Worm (Caenorhabditis elegans) whole organism, L1 larva: ENCODE data around the gene otub-1.
"Not testable (repeated sequence)": the region's sequence is repeated elsewhere in the genome, so short reads cannot be mapped to it uniquely, and the experiment has no call there.

Source experiments
- ama-1 ChIP-seq: fragments of 150-350 bp; optimal IDR thresholded peaks from 2 replicates; lab custom pipeline; 2014
- ceh-63 ChIP-seq: fragments of 200-800 bp; sonication (Bioruptor generic); optimal IDR thresholded peaks from 2 replicates; lab custom pipeline; 2018; ENCODE audit warnings: mild to moderate bottlenecking, missing genetic modification characterization, missing compliant biosample characterization
- lin-35 ChIP-seq, 2 experiments: fragments of 150-350 bp; optimal IDR thresholded peaks; 2 replicates each; lab custom pipeline; 2014; ENCODE audit warnings: missing biosample characterization in 2 of 2, missing genetic modification characterization in 2 of 2, missing genetic modification reagents in 2 of 2
- nhr-19 ChIP-seq: fragments of 200-800 bp; sonication (Bioruptor generic); conservative IDR thresholded peaks from 2 replicates; pipeline ENCODE4 v1.3.6; 2022; ENCODE audit warnings: missing genetic modification characterization, missing compliant biosample characterization
- skn-1 ChIP-seq: fragments of 150-350 bp; optimal IDR thresholded peaks from 2 replicates; lab custom pipeline; 2014; ENCODE audit warnings: missing biosample characterization, missing genetic modification characterization
- snpc-4 ChIP-seq: fragments of 150-350 bp; optimal IDR thresholded peaks from 2 replicates; lab custom pipeline; 2014; ENCODE audit warnings: missing biosample characterization, missing genetic modification characterization
- tbx-2 ChIP-seq: sonication (generic microtip); optimal IDR thresholded peaks from 2 replicates; lab custom pipeline; 2016; ENCODE audit warnings: missing genetic modification characterization, missing compliant biosample characterization
- vab-15 ChIP-seq: sonication (generic microtip); optimal IDR thresholded peaks from 2 replicates; lab custom pipeline; 2017; ENCODE audit warnings: missing genotype, mild to moderate bottlenecking, missing genetic modification characterization, missing compliant biosample characterization

ce11 chrV:15036769-15037168, 29.3 kb upstream of the otub-1 start, which contains the start of gene melo-3:
- TF ChIP-seq lin-35 (GFP tag; optimal IDR thresholded peaks at IDR 0.05; lab: Kevin White, UChicago); ceh-63 (GFP tag; lab: Kevin White, UChicago); nhr-19 (GFP tag; lab: Robert Waterston, UW); skn-1 (tag; lab: Kevin White, UChicago); ama-1; tbx-2; snpc-4 (tag; lab: Kevin White, UChicago); vab-15 (tag; lab: Kevin White, UChicago): not testable (repeated sequence)
